Fruit fly (Drosophila melanogaster) whole organism, pupa: ENCODE results near the gene CG34159.

ENCODE experiments used
- CG10348 ChIP-seq: fragments of 200-800 bp; sonication (Bioruptor generic); IDR thresholded peaks from 2 replicates; pipeline ENCODE4 v1.3.6; 2022; ENCODE audit warnings: missing biosample characterization, missing genetic modification characterization
- CG12605 ChIP-seq: fragments of 200-800 bp; sonication (Bioruptor generic); IDR thresholded peaks from 2 replicates; pipeline ENCODE4 v1.3.6; 2022; ENCODE audit warnings: missing biosample characterization, missing genetic modification characterization
- CG13204 ChIP-seq: fragments of 200-800 bp; sonication (Bioruptor generic); optimal IDR thresholded peaks from 2 replicates; lab custom pipeline; 2018; ENCODE audit warnings: missing biosample characterization, mild to moderate bottlenecking, missing genetic modification characterization, moderate library complexity
- CG14655 ChIP-seq: fragments of 200-800 bp; sonication (Bioruptor generic); optimal IDR thresholded peaks from 3 replicates; lab custom pipeline; 2017; ENCODE audit warnings: mild to moderate bottlenecking, missing biosample characterization, missing genetic modification reagents, missing genetic modification characterization
- CG15710 ChIP-seq: fragments of 200-800 bp; sonication (Bioruptor generic); optimal IDR thresholded peaks from 2 replicates; lab custom pipeline; 2018; ENCODE audit warnings: missing biosample characterization, mild to moderate bottlenecking, missing genetic modification characterization, moderate library complexity
- CG17806 ChIP-seq: fragments of 200-800 bp; sonication (Bioruptor generic); optimal IDR thresholded peaks from 2 replicates; lab custom pipeline; 2018; ENCODE audit warnings: missing biosample characterization, mild to moderate bottlenecking, missing genetic modification characterization, moderate library complexity
- CG32121 ChIP-seq: fragments of 200-800 bp; sonication (Bioruptor generic); IDR thresholded peaks from 2 replicates; pipeline ENCODE4 v1.3.6; 2022; ENCODE audit warnings: missing biosample characterization, missing genetic modification characterization
- CG34367 ChIP-seq: fragments of 200-800 bp; sonication (Bioruptor generic); optimal IDR thresholded peaks from 2 replicates; lab custom pipeline; 2018; ENCODE audit warnings: missing biosample characterization, mild to moderate bottlenecking, missing genetic modification characterization
- CG4496 ChIP-seq: fragments of 200-800 bp; sonication (Bioruptor generic); IDR thresholded peaks from 3 replicates; pipeline ENCODE4 v1.3.6; 2022; ENCODE audit warnings: missing biosample characterization, missing genetic modification characterization
- CG8159 ChIP-seq: fragments of 200-800 bp; sonication (Bioruptor generic); optimal IDR thresholded peaks from 3 replicates; lab custom pipeline; 2018; ENCODE audit warnings: missing biosample characterization, mild to moderate bottlenecking, missing genetic modification characterization, moderate library complexity
- CG8301 ChIP-seq: fragments of 200-800 bp; sonication (Bioruptor generic); optimal IDR thresholded peaks from 2 replicates; lab custom pipeline; 2018; ENCODE audit warnings: missing biosample characterization, mild to moderate bottlenecking, missing genetic modification characterization
- CG9948 ChIP-seq: fragments of 200-800 bp; sonication (Bioruptor generic); optimal IDR thresholded peaks from 2 replicates; lab custom pipeline; 2018; ENCODE audit warnings: missing biosample characterization, mild to moderate bottlenecking, missing genetic modification characterization, moderate library complexity
- D1 ChIP-seq: fragments of 200-800 bp; sonication (Bioruptor generic); optimal IDR thresholded peaks from 2 replicates; lab custom pipeline; 2018; ENCODE audit warnings: missing biosample characterization, mild to moderate bottlenecking, missing genetic modification characterization, moderate library complexity
- EcR ChIP-seq: fragments of 200-800 bp; sonication (Bioruptor generic); optimal IDR thresholded peaks from 3 replicates; lab custom pipeline; 2019; ENCODE audit warnings: missing biosample characterization, missing genetic modification characterization, mild to moderate bottlenecking, moderate library complexity, missing genetic modification reagents
- Ets98B ChIP-seq: fragments of 200-800 bp; sonication (Bioruptor generic); IDR thresholded peaks from 2 replicates; pipeline ENCODE4 v1.3.6; 2022; ENCODE audit warnings: missing biosample characterization, missing genetic modification characterization
- Pif1A ChIP-seq: fragments of 200-800 bp; sonication (Bioruptor generic); optimal IDR thresholded peaks from 3 replicates; lab custom pipeline; 2016; ENCODE audit warnings: missing biosample characterization, missing genetic modification characterization
- Pif1B ChIP-seq: fragments of 200-800 bp; sonication (Bioruptor generic); optimal IDR thresholded peaks from 3 replicates; lab custom pipeline; 2016; ENCODE audit warnings: missing biosample characterization, missing genetic modification characterization
- Snoo ChIP-seq: fragments of 200-800 bp; sonication (Bioruptor generic); optimal IDR thresholded peaks from 3 replicates; lab custom pipeline; 2017; ENCODE audit warnings: missing biosample characterization, mild to moderate bottlenecking, missing genetic modification characterization, inconsistent platforms
- fd96Ca ChIP-seq: fragments of 200-800 bp; sonication (Bioruptor generic); IDR thresholded peaks from 3 replicates; pipeline ENCODE4 v1.3.6; 2022; ENCODE audit warnings: missing biosample characterization, missing genetic modification characterization
- gl ChIP-seq: fragments of 200-800 bp; sonication (Bioruptor generic); optimal IDR thresholded peaks from 2 replicates; lab custom pipeline; 2018; ENCODE audit warnings: missing biosample characterization, mild to moderate bottlenecking, missing genetic modification characterization
- rn ChIP-seq: fragments of 200-800 bp; sonication (Bioruptor generic); IDR thresholded peaks from 2 replicates; pipeline ENCODE4 v1.3.6; 2022; ENCODE audit warnings: missing biosample characterization, missing genetic modification characterization

CG34159 gene

dm6 chr2L:10230455-10230854 is 26.3 kb upstream of the CG34159 start:
- TF ChIP-seq Pif1A (no peak), CG13204 (no peak), CG32121 (GFP tag; lab: Robert Waterston, UW) (no peak), CG10348 (no peak), CG14655 (GFP tag; lab: Kevin White, UChicago) (no peak), Ets98B (GFP tag; lab: Robert Waterston, UW) (no peak), rn (GFP tag; lab: Robert Waterston, UW) (no peak), CG12605 (GFP tag; lab: Robert Waterston, UW) (no peak), CG15710 (no peak), gl (tag; lab: Kevin White, UChicago) (no peak), CG17806 (tag; lab: Kevin White, UChicago) (no peak), CG34367 (tag; lab: Kevin White, UChicago) (no peak), D1 (no peak), EcR (GFP tag; lab: Kevin White, UChicago) (no peak), CG9948 (tag; lab: Kevin White, UChicago) (no peak)

dm6 chr2L:10226724-10227407 is 22.7 kb upstream of the CG34159 start, which contains the start of gene CG5708:
Gene CG5708 (minus strand): TSS chr2L:10226808.
- no peak; the same call in 1 of the 2 replicates for TF ChIP-seq Ets98B (GFP tag; lab: Robert Waterston, UW)
- peak; percentile 11 for TF ChIP-seq CG15710
- no peak for TF ChIP-seq D1

DNA sequence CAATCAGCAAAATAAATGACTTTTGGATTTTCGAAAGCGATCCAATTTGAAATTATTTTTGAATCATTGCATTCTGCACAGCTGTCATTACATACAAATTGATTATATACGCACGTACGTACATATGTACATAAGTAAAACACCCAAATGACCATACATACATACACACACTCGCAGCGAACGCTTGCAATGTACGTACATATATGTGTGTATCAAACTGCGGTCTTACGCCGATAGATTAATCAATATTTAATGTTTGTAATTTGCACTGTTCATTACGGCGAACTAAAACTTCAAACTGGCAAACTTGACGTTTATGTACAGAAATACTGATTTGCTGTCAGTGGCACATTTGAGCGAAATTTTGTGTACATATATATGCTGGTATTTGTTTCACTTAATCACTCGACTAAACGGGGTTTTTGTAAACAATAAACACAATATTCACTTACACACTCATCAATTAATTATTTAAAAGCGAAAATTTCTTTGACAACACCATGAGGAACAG is 22.2 kb upstream of the CG34159 start:
- TF ChIP-seq fd96Ca (no peak), Ets98B (GFP tag; lab: Robert Waterston, UW) (no peak), CG10348 (no peak), Snoo (no peak), CG8301 (tag; lab: Kevin White, UChicago) (no peak), rn (GFP tag; lab: Robert Waterston, UW) (no peak), CG13204 (no peak), Pif1B (GFP tag; lab: Kevin White, UChicago) (no peak), CG32121 (GFP tag; lab: Robert Waterston, UW) (no peak), CG9948 (tag; lab: Kevin White, UChicago) (no peak), CG4496 (no peak), CG34367 (tag; lab: Kevin White, UChicago) (no peak), CG8159 (tag; lab: Kevin White, UChicago) (no peak), D1 (no peak), CG12605 (GFP tag; lab: Robert Waterston, UW) (no peak), CG17806 (tag; lab: Kevin White, UChicago) (no peak), EcR (GFP tag; lab: Kevin White, UChicago) (no peak), Pif1A (no peak), CG14655 (GFP tag; lab: Kevin White, UChicago) (no peak)

dm6 chr2L:10222550-10223231 is 18.6 kb upstream of the CG34159 start, which contains the start of gene Bcs1:
Gene Bcs1 (plus strand): TSS chr2L:10222657.
- TF ChIP-seq CG17806 (tag; lab: Kevin White, UChicago) (no peak), D1 (peak; percentile 25), Snoo (no peak), fd96Ca (no peak)

- no peak for TF ChIP-seq CG15710
- no peak for TF ChIP-seq fd96Ca
- TF ChIP-seq Snoo = no peak
- TF ChIP-seq gl (tag; lab: Kevin White, UChicago) = no peak
- no peak for TF ChIP-seq Pif1A
- TF ChIP-seq CG12605 (GFP tag; lab: Robert Waterston, UW) = no peak
These were observed 17.2 kb upstream of the CG34159 start for dm6 chr2L:10221387-10221705.

DNA sequence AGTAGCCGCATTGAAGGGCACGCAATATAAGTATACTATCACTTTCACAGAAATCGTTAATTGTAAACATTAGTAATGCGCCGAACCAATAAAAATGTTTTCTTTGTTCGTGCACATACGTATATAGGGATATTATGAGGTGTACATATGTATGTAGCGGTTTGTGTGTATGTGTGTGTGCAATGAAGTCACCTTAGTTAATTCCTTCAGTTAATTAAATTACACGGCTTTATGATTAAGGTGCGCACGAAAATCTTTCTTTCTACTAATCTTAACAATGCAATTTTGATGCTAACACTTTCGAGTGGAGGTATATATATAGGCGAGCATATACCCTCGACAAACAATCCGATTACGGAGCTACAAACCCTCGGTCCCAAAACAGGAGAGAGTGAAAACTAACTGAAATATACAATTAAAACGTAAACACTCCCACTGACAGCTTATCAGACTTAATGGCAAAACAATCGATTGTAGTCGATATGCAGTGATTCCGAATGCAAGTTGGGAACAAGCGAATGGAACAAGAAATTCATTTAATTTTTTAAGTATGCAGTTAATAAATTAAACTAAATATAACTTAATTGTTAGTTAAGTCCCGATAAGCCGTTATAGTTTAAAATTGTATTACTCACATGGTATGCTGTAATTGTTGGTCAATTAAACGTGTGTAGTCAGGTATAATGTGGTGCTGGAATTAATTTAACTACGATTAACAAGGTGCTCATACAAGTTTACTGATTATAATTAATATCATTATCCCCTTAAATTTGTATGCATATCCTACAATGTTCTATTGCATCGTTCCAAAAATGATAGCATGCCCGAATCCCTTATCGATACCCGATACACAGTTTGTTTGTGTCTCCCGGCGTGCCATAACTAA is 16.6 kb upstream of the CG34159 start, which contains the start of the genes Npc1a and Prosalpha6:
Gene Npc1a (minus strand): TSS at position 716 of the 886 bp plus-strand sequence.
Gene Prosalpha6 (plus strand): TSS at position 851 of the 886 bp plus-strand sequence.
- TF ChIP-seq fd96Ca (no peak), Ets98B (GFP tag; lab: Robert Waterston, UW) (no peak), CG32121 (GFP tag; lab: Robert Waterston, UW) (no peak), CG10348 (no peak), CG15710 (peak; percentile 31), rn (GFP tag; lab: Robert Waterston, UW) (no peak)
